Fruit fly (Drosophila melanogaster) whole organism, larva: ENCODE data around the gene CG31715.

Experiments
- noc ChIP-seq: fragments of 200-800 bp; sonication (Bioruptor generic); optimal IDR thresholded peaks from 3 replicates; lab custom pipeline; 2019; ENCODE audit warnings: missing biosample characterization, mild to moderate bottlenecking, missing genetic modification characterization, moderate library complexity

Gene CG31715

DNA sequence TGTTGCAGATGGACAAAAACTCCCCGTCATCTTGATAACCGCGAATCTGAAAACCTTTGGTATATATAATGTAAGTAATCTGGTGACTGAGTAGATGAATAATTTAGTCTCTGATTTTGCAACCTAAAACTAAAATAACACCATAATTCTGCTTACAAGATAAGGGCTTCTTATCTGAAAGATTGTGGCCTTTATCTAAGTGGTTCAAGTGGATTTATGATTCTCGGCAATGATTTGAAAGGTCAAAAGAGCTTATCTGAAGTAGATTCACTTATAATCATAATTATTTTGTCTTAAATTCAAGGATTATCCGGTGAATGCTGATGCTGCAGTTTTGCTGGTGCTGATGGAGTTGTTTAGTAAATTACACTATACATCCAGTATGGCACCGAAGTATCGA lies 25.5 kb upstream of the CG31715 start:
- no peak for TF ChIP-seq noc (tag; lab: Kevin White, UChicago)

DNA sequence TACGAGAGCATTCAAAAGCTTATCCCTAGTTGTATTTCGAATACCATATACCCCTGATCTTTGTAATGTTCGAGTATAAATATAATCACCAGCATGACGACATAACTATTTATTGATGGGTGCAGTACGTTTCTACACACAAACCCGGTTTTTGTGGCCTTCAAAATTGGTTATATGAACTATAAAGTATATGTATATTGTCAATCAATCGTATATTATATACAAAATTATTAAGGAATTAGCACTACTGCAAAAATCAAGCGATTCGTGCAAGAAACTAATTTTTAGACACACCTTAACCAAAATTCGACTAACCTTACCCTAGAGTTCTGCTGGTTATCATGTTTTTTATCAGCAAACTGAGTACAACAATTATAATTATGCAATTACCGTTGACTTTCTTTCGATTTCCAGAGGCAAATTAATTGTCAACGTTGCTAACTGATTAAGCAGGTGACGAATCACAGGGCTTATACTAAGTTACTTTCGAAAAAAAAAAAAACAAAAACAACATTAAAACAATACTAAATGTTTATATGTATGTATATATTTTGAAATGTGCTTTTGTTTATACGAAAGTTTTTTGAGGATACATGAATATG lies 21.1 kb upstream of the CG31715 start:
- TF ChIP-seq noc (tag; lab: Kevin White, UChicago) = peak; percentile 23

DNA sequence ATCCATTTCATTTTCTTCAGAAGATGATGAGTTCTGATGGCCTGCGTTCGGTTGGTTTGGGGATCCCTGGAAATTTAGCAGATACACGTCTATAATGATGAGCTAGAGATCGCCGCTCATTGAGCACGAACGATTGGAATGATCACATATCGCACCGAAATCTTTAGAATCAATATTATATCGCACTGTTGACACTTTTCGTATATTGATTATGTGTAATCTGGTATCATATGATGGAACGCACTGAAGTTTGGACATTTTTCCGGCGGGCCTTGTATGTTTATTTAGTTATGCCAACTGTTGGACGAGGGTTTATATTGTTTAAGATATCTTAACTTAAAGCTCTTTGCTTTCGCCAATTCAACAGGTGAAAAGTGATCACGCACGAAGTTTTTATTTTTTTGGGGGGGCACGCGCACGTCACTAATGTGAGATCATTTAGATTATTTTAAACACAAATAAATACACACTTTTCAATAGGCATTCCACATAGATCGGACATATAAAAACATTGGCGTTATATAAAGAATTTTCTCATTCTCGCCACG lies 20.3 kb upstream of the CG31715 start:
- TF ChIP-seq noc (tag; lab: Kevin White, UChicago) = no peak

DNA sequence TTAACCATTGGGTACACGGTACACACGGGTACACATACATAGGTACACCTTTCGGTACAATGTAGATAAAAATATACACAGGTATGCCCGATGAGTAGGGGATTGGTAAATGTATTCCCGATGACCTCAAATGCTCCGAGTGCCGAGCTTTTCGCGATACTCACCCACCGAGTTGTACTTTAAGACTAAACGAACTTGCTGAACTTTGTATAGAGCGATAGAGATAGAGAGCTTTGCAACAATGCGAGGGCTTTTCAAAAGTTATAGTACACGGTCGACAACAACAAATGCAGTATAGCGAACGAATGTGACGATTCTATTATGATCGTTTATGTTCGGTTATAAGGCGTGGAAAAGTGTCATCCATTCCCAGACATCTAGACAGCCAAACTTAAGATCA lies 19.8 kb upstream of the CG31715 start:
- TF ChIP-seq noc (tag; lab: Kevin White, UChicago) = peak; percentile 35

DNA sequence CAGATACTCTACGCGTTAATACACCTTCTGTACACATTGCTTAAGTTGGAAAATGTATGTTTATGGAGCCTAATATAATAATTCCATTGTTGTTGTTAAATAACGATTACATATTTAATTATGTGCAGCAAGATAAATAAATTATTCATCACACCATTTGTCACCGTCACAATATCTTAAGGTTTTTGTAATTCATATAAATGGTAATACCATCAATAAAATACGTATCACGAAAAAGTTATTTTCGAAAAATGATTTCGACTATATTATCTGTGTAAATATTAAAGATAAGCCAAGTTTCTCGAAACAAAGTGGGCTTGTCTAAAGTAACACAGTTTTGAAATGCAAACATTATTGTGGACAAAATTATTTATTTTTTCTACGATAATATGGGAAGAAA lies 19.2 kb upstream of the CG31715 start, which contains the start of gene CG4995:
CG4995 (plus strand) TSS at position 301 of the 400 bp plus-strand sequence.
- TF ChIP-seq noc (tag; lab: Kevin White, UChicago) = no peak

DNA sequence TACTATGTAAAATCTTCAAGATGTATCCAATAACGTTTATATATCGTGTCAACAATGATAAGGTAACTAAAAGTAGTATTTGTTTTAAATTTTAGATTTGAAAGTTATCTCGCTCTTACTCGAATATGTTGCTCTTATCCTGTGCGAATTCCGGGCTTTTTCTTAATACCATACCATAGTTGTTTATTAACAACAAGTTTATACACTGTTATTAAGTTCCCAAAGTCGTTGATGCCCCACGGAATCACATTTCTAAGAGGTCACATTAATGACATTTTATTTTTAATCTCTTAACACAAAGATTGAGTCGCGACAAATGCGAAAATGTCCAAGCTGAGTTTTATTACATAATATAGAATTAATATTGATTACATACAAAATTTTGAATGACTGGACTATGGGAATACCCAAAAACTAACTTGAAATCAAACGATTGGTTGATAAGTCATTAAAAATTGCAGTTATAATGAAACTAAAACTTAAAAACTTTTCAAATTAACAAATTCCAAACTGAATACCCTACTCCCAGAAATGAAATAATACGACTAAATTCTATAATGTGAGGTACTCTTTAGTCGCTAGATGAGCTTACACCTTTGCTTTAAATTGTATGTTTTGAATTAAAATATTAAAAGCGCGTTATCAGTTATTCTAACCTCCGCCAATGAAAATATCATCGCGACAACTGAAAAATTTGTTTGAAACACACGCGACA lies 18.5 kb upstream of the CG31715 start, which contains the start of gene CG5381:
CG5381 (minus strand) TSS at position 330 of the 715 bp plus-strand sequence.
- TF ChIP-seq noc (tag; lab: Kevin White, UChicago) = peak; percentile 62

DNA sequence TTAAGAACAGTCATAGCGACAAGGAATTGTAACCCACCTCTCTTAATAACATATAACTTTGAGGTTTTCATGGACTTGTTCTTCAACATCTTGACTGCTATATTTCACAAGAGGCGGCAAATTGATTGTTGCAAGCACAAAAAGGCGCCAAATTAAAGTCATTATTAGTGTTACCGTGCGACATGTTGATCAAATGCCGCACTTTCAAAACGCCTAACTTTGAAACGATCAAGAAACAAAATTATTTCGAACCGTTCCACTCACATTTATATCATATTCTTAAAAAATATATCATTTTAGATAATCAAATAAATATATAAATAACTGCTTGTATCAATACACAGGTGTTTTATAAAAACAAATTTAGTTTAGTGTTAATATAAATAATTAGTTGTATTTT lies 13.6 kb upstream of the CG31715 start, which contains the start of gene RnrL:
RnrL (minus strand) TSS at position 154 of the 400 bp plus-strand sequence.
- TF ChIP-seq noc (tag; lab: Kevin White, UChicago) = no peak

DNA sequence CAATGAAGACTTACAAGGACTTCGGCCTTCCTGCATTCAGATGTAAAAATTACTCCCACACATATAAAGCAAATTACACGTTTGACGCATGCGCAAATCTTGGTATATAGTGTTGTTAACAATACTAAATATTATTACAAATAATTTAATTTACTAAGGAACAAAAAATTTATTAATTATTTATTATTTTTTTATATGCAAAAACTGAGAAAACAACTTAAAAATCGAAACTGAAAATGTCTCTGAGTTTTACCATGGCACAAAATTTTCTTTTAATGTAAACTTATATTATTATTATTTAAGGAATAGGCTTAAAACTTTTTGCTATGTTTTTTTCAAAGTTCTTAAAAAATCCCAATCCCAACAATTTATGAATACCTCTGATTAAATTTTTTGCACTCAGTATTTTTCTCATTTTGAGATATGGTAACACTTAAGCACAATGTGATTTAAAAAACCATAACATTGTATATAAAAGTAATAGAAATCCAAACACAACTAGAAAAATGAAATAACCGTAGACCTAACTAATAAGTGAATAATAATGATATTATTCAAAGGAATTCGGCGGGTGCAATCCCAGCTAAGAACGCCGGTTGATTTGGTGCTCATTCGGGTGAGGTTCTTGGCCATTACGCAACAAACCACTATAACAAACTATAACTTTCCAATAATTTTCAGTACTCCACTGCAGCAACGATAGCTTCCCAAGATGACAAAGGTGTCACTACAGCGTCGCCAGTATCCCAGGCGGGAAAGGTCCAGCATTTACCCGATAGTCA lies 10.2 kb upstream of the CG31715 start, which contains the start of the genes Schip1 and Cox10:
Schip1 (minus strand) TSS at position 51 of the 782 bp plus-strand sequence.
Cox10 (plus strand) TSS at position 406 of the 782 bp plus-strand sequence.
- TF ChIP-seq noc (tag; lab: Kevin White, UChicago) = no peak

DNA sequence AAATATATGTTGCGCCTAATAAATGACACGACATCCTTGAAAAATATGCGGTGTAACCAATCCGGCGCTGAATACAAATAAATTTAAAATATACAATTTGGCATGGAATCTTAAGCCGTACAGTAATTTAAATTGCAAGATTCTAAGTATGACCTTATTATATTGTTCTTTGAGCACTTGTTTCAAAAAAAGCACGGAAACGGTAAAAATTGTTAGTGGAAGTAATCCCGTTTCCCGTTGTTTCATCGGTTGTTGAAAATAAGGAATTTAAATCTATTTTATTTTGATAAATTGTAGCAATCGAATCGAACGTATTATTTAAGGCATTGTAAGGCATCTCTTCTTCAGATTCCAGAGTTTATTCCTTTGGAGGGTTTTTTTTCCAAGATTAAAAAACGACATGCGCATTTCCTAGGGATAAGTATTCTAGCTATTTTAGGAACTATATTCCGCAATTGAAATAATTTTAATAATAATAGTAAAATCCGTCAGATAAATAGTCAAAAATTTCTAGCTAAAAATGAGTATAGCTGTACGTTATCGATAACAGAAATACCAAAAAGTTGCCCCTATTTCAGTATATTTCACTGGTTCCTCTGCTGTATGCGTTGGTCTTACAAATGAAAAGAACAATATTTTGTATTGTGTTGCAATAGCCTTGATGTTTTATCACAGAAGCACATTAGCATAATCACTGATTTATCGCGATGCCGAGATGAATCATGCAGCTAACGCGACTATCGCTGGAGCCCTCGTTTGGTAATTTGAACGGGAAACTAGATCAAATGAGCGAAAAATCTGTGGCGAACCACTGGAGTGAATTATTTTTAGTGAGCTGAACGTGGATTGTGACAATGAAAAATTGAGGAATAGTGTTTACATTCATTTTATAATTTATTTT lies 8.1 kb upstream of the CG31715 start, which contains the start of gene GATAd:
GATAd (plus strand) TSS at position 644 of the 901 bp plus-strand sequence.
- TF ChIP-seq noc (tag; lab: Kevin White, UChicago) = no peak

DNA sequence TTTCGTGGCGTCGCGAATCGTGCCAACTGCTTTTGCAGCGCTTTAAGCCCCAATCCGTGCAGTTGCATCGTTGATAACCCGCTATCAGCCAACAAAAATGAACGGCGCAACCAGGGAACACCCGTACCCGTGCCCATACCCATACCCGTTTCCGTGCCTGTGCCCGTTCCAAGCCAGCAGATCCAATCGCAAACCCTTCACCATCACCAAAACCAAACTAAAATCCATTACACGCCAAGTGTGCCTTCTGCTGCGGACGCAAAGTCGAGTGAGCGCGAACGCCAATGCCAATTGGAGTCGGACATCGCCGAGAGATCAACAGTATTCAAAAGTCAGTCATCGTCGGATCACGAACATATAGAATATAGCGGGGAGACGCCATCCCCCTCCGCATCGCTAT lies 7.2 kb upstream of the CG31715 start:
- TF ChIP-seq noc (tag; lab: Kevin White, UChicago) = no peak

DNA sequence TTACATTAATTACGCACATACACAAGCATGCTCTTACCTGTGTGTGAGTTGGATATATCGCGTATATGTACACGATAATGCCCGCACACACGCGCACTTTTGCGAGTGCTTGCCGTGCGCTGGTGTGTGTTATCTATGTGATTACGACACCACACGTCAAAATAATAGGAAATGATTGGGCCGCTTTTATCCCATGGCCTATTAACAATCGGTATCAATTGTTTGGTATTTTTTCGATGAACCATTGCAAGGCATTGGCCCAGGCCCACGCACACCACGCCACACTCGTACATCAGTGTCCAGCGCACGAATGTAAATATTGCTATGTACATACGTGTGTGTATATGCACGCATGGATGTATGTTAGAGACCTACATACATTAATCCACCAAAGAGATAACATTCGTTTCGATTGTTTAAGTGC lies 6.5 kb upstream of the CG31715 start:
- TF ChIP-seq noc (tag; lab: Kevin White, UChicago) = peak; percentile 89

DNA sequence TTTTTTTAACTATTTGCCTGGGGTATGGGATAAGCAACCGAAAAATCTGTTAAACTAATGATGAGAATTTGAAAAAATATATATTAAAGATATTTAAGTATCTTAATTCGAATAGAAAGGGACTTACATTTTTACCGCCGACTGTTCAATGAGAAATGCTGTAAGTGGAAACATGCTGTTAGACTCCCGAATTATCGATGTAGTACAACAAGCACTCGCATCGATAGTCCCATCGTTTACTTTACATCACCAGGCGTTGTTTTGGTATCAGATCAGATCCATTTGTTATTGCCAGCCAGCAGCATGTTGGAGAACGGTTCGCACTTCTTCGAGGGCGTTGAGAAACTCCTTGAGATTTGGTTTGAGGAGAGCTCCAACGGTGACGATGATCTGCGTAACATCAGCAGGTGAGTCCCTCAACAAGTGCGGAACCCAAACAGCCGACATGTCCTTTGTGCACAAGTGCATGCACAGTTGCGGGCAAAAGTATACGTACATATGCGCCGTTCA lies 2.1 kb upstream of the CG31715 start, which contains the start of gene SamDC:
SamDC (plus strand) TSS at position 246 of the 510 bp plus-strand sequence.
- no peak for TF ChIP-seq noc (tag; lab: Kevin White, UChicago)

DNA sequence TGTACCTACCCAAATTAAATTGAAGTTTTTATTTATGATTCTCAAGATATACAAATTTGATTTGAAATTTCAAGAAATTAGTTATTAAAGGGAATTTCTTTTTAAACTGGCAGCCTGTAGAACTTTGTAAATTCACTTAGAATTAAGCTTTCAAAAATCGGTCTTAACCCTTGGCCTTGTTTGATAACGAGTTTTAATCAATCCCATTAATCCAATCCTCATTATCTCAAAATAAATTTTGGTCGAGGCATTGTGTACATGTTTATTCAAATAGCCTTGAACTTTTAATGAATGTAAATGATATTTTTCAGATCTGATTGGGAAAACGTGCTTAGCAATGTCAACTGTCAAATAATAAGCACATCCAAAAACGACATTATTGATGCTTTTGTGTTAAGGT lies 1.6 kb upstream of the CG31715 start:
- TF ChIP-seq noc (tag; lab: Kevin White, UChicago) = no peak

DNA sequence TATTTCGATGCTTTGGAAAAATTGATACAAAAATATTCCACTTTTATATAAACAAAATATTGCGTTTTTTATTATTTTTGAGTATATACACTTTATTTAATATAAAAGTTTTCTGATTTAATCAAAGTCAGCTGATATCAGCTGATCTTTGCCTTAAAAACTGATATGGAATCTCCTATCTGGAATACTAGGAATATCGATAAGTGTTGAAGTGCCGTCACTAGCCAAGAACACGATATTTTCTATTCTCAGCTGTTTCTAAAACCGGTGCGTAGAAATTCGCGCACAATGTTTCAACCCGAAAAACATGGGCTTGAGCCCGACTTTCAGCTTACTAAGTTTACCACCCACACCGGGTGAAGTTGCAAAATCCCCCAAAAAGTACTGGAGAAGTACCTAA lies 1.1 kb downstream of the CG31715 start, which contains the start of gene Sps2:
Sps2 (plus strand) TSS at position 124 of the 400 bp plus-strand sequence.
- no peak for TF ChIP-seq noc (tag; lab: Kevin White, UChicago)
